Worm (Caenorhabditis elegans): ENCODE measurements around the gene daf-7.

daf-7 gene

ce11 chrIII:845485-845884, 33.8 kb downstream of the daf-7 start, which contains the start of gene K02F3.2 (continued):
- TF ChIP-seq efl-1 (optimal IDR thresholded peaks at IDR 0.05) (peak; percentile 90 to 94), efl-1 (GFP tag; optimal IDR thresholded peaks at IDR 0.05 in 1 of 2) (peak; percentile 93 to 99), tlp-1 (tag; optimal IDR thresholded peaks at IDR 0.05) (no peak), irx-1 (tag; optimal IDR thresholded peaks at IDR 0.05) (no peak), unc-62 (GFP tag; optimal IDR thresholded peaks at IDR 0.05) (no peak), snu-23 (GFP tag; optimal IDR thresholded peaks at IDR 0.05) (peak; percentile 69), dpl-1 (GFP tag; optimal IDR thresholded peaks at IDR 0.05) (peak; percentile 85 to 91 (median 89)), rnt-1 (tag; optimal IDR thresholded peaks at IDR 0.05) (no peak), nhr-85 (tag) (peak; percentile 78), lsy-2 (tag; optimal IDR thresholded peaks at IDR 0.05) (peak; percentile 40 to 70), pax-3 (tag; optimal IDR thresholded peaks at IDR 0.05) (no peak), ces-1 (GFP tag; optimal IDR thresholded peaks at IDR 0.05) (no peak)

DNA sequence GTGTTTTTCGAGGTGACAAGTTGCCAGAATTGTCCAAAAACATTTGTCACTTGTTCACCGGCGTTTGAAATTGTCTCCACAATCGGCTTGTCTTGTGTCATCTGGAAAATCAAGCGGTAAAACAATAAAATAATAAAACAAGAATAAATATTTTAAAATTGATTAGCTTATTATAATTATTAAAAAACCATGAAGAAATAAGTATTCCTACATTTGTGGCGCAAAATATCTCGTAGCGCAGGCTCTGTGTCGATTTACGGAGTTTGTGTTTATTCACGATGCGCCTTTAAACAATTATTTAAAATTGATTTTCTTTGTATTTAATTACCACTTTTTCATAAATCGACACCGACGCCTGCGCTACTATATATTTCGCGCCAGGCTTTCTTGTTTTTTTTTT, 40.7 kb downstream of the daf-7 start, which contains the start of gene moma-1:
Gene moma-1, minus strand, starts transcription at position 101 of the 400 bp plus-strand sequence.
- TF ChIP-seq nhr-90 (tag; optimal IDR thresholded peaks at IDR 0.05; ENCODE audit: poor library complexity) (peak; percentile 18), nhr-11 (tag; optimal IDR thresholded peaks at IDR 0.05) (no peak), nhr-85 (tag) (peak; percentile 44), lin-35 (GFP tag; optimal IDR thresholded peaks at IDR 0.05) (no peak)

DNA sequence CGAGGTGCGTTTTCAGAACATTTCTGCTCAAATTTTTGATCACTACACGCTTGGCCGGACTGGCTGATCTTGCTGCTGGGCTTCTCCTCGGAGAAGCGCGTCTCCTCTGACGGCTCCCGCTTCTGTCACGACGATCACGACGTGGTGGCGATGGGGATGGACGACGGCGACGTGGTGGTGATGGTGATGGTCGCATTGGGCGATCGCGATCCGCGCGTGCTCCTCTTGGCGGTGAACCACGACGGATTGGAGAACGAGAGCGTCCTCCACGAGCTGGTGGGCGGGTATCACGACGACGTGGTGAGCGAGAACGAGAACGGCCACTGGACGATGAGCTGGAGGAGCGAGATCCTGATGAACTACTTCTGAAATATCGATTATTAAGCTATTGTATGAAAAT, 41.8 kb downstream of the daf-7 start:
- TF ChIP-seq hlh-4 (tag; optimal IDR thresholded peaks at IDR 0.05) = no peak
- no peak for TF ChIP-seq unc-130 (tag; optimal IDR thresholded peaks at IDR 0.05)
- TF ChIP-seq tbx-2 (tag; optimal IDR thresholded peaks at IDR 0.05) = no peak
- TF ChIP-seq snpc-4 (tag; optimal IDR thresholded peaks at IDR 0.05) = no peak
- TF ChIP-seq nhr-11 (tag; optimal IDR thresholded peaks at IDR 0.05) = no peak
- TF ChIP-seq sup-37 (GFP tag; optimal IDR thresholded peaks at IDR 0.05) = no peak
- TF ChIP-seq jun-1 (tag; optimal IDR thresholded peaks at IDR 0.05) = no peak
- no peak for TF ChIP-seq ceh-88 (GFP tag; IDR thresholded peaks at IDR 0.05)
- TF ChIP-seq aly-2 (tag; optimal IDR thresholded peaks at IDR 0.05) = no peak
- TF ChIP-seq fkh-8 (tag; optimal IDR thresholded peaks at IDR 0.05) = no peak
- TF ChIP-seq vab-15 (tag; optimal IDR thresholded peaks at IDR 0.05) = no peak
- no peak for TF ChIP-seq lir-3 (tag; optimal IDR thresholded peaks at IDR 0.05; ENCODE audit: poor library complexity)
- no peak for TF ChIP-seq lin-35 (GFP tag; optimal IDR thresholded peaks at IDR 0.05)

- TF ChIP-seq lin-35 (GFP tag; optimal IDR thresholded peaks at IDR 0.05) = peak; percentile 36 to 56
- peak; percentile 18 for TF ChIP-seq snu-23 (GFP tag; optimal IDR thresholded peaks at IDR 0.05)
- TF ChIP-seq lsy-2 (tag; optimal IDR thresholded peaks at IDR 0.05) = peak; percentile 19 to 49
- TF ChIP-seq efl-1 (optimal IDR thresholded peaks at IDR 0.05) = peak; percentile 16 to 32
- TF ChIP-seq efl-1 (GFP tag; optimal IDR thresholded peaks at IDR 0.05 in 1 of 2) = peak in 1 of 2 experiments; percentile 31
- no peak for TF ChIP-seq ces-1 (GFP tag; optimal IDR thresholded peaks at IDR 0.05)
- no peak for TF ChIP-seq zag-1 (tag; optimal IDR thresholded peaks at IDR 0.05)
- peak; percentile 90 for TF ChIP-seq blmp-1 (tag; optimal IDR thresholded peaks at IDR 0.05)
- TF ChIP-seq dpl-1 (GFP tag; optimal IDR thresholded peaks at IDR 0.05) = peak in 1 of 3 experiments; percentile 48
These were observed 42.3 kb downstream of the daf-7 start, which contains the start of the genes rnp-5 and tag-51 for ce11 chrIII:853859-854359. Gene rnp-5, minus strand, starts transcription at chrIII:853909. Gene tag-51, plus strand, starts transcription at chrIII:854221.

- no peak for TF ChIP-seq alr-1 (tag; optimal IDR thresholded peaks at IDR 0.05; ENCODE audit: borderline replicate concordance)
- no peak for TF ChIP-seq egl-27 (tag; optimal IDR thresholded peaks at IDR 0.05)
- TF ChIP-seq lin-35 (GFP tag; optimal IDR thresholded peaks at IDR 0.05) = no peak
- no peak for TF ChIP-seq efl-3 (GFP tag; optimal IDR thresholded peaks at IDR 0.05)
- no peak for TF ChIP-seq dpl-1 (GFP tag; optimal IDR thresholded peaks at IDR 0.05)
- no peak for TF ChIP-seq pax-3 (tag; optimal IDR thresholded peaks at IDR 0.05)
- TF ChIP-seq ceh-8 (GFP tag; optimal IDR thresholded peaks at IDR 0.05) = no peak
- no peak for TF ChIP-seq C16A3.4 (tag; optimal IDR thresholded peaks at IDR 0.05)
- no peak for TF ChIP-seq C04F5.9 (tag; optimal IDR thresholded peaks at IDR 0.05)
- TF ChIP-seq grh-1 (GFP tag; IDR thresholded peaks at IDR 0.05) = no peak
- no peak for TF ChIP-seq vab-15 (tag; optimal IDR thresholded peaks at IDR 0.05)
- no peak for TF ChIP-seq lir-3 (tag; optimal IDR thresholded peaks at IDR 0.05; ENCODE audit: poor library complexity)
- TF ChIP-seq lin-15B (tag; optimal IDR thresholded peaks at IDR 0.05) = no peak
- no peak for TF ChIP-seq sptf-1 (tag; optimal IDR thresholded peaks at IDR 0.05)
- no peak for TF ChIP-seq snpc-4 (tag; optimal IDR thresholded peaks at IDR 0.05)
- TF ChIP-seq tbx-2 (tag; optimal IDR thresholded peaks at IDR 0.05) = no peak
- no peak for TF ChIP-seq F16B12.6 (tag; optimal IDR thresholded peaks at IDR 0.05)
- TF ChIP-seq fkh-10 (GFP tag; optimal IDR thresholded peaks at IDR 0.05) = no peak
- no peak for TF ChIP-seq rnt-1 (tag; optimal IDR thresholded peaks at IDR 0.05)
These were observed 44.6 kb downstream of the daf-7 start, which contains the start of gene K02F3.12 for ce11 chrIII:856260-856659. Gene K02F3.12, plus strand, starts transcription at chrIII:856560.

Data from whole organism, L1 larva.